Worm (Caenorhabditis elegans) whole organism, L2 larva: ENCODE measurements around the gene metl-2.

ENCODE experiments used
- R02D3.7 ChIP-seq: fragments of 150-350 bp; optimal IDR thresholded peaks from 2 replicates; lab custom pipeline; 2014; ENCODE audit warnings: missing biosample characterization, missing genetic modification characterization
- Y55F3AM.14 ChIP-seq: fragments of 200-800 bp; sonication (Bioruptor generic); optimal IDR thresholded peaks from 2 replicates; lab custom pipeline; 2018; ENCODE audit warnings: mild to moderate bottlenecking, missing genetic modification characterization, missing compliant biosample characterization
- alr-1 ChIP-seq: fragments of 150-350 bp; optimal IDR thresholded peaks from 2 replicates; lab custom pipeline; 2014; ENCODE audit warnings: missing biosample characterization, missing genetic modification characterization
- egl-27 ChIP-seq: sonication (generic microtip); optimal IDR thresholded peaks from 3 replicates; lab custom pipeline; 2017; ENCODE audit warnings: missing biosample characterization, missing genetic modification reagents, missing genetic modification characterization
- elt-3 ChIP-seq: sonication (generic microtip); optimal IDR thresholded peaks from 2 replicates; lab custom pipeline; 2017; ENCODE audit warnings: missing biosample characterization, missing genetic modification characterization
- fos-1 ChIP-seq: fragments of 150-350 bp; optimal IDR thresholded peaks from 2 replicates; lab custom pipeline; 2014; ENCODE audit warnings: missing biosample characterization, missing genetic modification characterization
- lin-39 ChIP-seq: fragments of 150-350 bp; optimal IDR thresholded peaks from 2 replicates; lab custom pipeline; 2014; ENCODE audit warnings: missing biosample characterization, missing genetic modification reagents, missing genetic modification characterization
- nhr-10 ChIP-seq: sonication (generic microtip); optimal IDR thresholded peaks from 2 replicates; lab custom pipeline; 2017; ENCODE audit warnings: missing biosample characterization, missing genetic modification characterization
- nhr-12 ChIP-seq: fragments of 150-350 bp; optimal IDR thresholded peaks from 2 replicates; lab custom pipeline; 2014; ENCODE audit warnings: missing biosample characterization, missing genetic modification characterization
- snpc-4 ChIP-seq: fragments of 150-350 bp; optimal IDR thresholded peaks from 2 replicates; lab custom pipeline; 2014; ENCODE audit warnings: missing biosample characterization, missing genetic modification characterization
- unc-62 ChIP-seq: fragments of 150-350 bp; optimal IDR thresholded peaks from 2 replicates; lab custom pipeline; 2014; ENCODE audit warnings: missing biosample characterization, missing genetic modification reagents, missing genetic modification characterization

- no peak for TF ChIP-seq alr-1 (tag; lab: Kevin White, UChicago)
- no peak for TF ChIP-seq nhr-10 (tag; lab: Kevin White, UChicago)
- TF ChIP-seq egl-27 (tag; lab: Kevin White, UChicago) = no peak
- no peak for TF ChIP-seq fos-1 (tag; lab: Kevin White, UChicago)
- TF ChIP-seq unc-62 (GFP tag; lab: Kevin White, UChicago) = no peak
- TF ChIP-seq elt-3 = no peak
- TF ChIP-seq Y55F3AM.14 = no peak
- no peak for TF ChIP-seq nhr-12 (tag; lab: Kevin White, UChicago)
- no peak for TF ChIP-seq lin-39 (tag; lab: Kevin White, UChicago)
- no peak for TF ChIP-seq R02D3.7 (tag; lab: Kevin White, UChicago)
- no peak for TF ChIP-seq snpc-4 (tag; lab: Kevin White, UChicago)
Observed at ce11 chrII:14964008-14964407, 5.7 kb upstream of the metl-2 start, which contains the start of gene elo-9.
